Worm (Caenorhabditis elegans): ENCODE measurements around the gene srbc-60.

ce11 chrV:774341-774740 lies 5.8 kb upstream of the srbc-60 start:
- TF ChIP-seq D2030.7 (GFP tag; IDR thresholded peaks at IDR 0.05) (no peak), nfya-1 (tag; optimal IDR thresholded peaks at IDR 0.05; ENCODE audit: borderline replicate concordance, insufficient read depth) (no peak), cebp-1 (GFP tag; IDR thresholded peaks at IDR 0.05) (no peak), cebp-1 (tag; optimal IDR thresholded peaks at IDR 0.05) (no peak), sptf-2 (GFP tag; optimal IDR thresholded peaks at IDR 0.05) (no peak), F57C9.4 (tag; optimal IDR thresholded peaks at IDR 0.05) (no peak), unc-62 (GFP tag; optimal IDR thresholded peaks at IDR 0.05) (no peak), attf-5 (GFP tag; optimal IDR thresholded peaks at IDR 0.05) (no peak), fkh-3 (tag; optimal IDR thresholded peaks at IDR 0.05) (no peak), C17E4.6 (GFP tag; IDR thresholded peaks at IDR 0.05) (no peak), ztf-3 (GFP tag; optimal IDR thresholded peaks at IDR 0.05) (no peak), nhr-27 (tag; optimal IDR thresholded peaks at IDR 0.05) (no peak)

All from whole organism, young adult.